Fruit fly (Drosophila melanogaster): ENCODE results near the gene CG14265.

The CG14265 gene

DNA sequence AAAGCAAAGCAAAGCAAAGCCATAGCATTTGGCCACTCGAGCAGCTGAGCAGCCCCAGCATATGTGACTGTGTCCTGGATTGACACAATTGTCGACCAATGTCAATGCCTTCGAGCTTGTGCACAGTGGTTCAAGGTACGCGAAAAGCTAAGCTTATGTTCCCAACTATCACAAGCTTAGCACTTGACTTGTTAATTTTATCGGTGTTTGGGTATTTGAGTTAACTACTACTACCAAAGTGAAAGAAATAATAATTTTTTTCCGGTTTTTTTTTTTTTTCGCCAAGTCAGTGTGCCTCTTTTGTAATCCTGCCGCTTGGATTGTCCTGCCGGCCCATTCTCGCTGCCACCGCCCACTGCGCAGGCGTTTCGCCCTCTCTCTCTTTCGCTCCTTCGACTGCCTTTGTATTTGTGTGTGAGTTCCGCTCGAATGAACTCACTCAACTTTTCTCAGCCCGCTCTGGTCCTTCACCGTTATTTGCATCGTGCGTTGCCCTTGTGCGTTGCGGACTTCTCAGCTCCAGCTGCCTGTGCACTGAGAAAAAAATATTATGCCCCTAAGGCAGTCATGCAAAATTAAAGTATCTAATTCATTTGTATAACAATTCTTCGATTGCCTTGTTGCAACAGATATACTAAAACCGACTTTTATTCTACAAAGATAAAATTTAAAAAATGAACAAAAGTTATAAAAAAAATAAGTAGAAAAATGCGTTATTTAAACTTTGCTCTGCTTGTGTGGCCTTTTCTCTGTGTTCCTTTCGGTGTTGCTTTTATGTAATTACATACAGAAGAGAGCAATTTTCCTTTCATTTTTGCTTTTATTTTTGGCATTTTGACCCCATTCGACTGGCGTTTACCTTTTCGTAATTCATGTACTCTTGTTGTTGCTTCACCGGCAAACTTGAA, 30.3 kb downstream of the CG14265 start (continued):
- TF ChIP-seq corto (GFP tag; optimal IDR thresholded peaks at IDR 0.05): no peak
- TF ChIP-seq CG42726 (GFP tag; IDR thresholded peaks at IDR 0.05; ENCODE audit: partially characterized antibody): no peak
- no peak for TF ChIP-seq trem (tag; optimal IDR thresholded peaks at IDR 0.05)
- no peak for TF ChIP-seq Usf (GFP tag; optimal IDR thresholded peaks at IDR 0.05)
- peak; percentile 51 for TF ChIP-seq MTF-1 (GFP tag; optimal IDR thresholded peaks at IDR 0.05; ENCODE audit: borderline replicate concordance)
- TF ChIP-seq vfl (GFP tag; optimal IDR thresholded peaks at IDR 0.05): peak; percentile 16
- peak; percentile 38 for TF ChIP-seq CG17568 (GFP tag; optimal IDR thresholded peaks at IDR 0.05)
- TF ChIP-seq pan (optimal IDR thresholded peaks at IDR 0.05): no peak
- peak in 1 of 2 experiments; percentile 83 for TF ChIP-seq pan (GFP tag; optimal IDR thresholded peaks at IDR 0.05 in 1 of 2, IDR thresholded peaks at IDR 0.05 in 1 of 2)
- TF ChIP-seq Drgx (GFP tag; IDR thresholded peaks at IDR 0.05): peak; percentile 53
- no peak for TF ChIP-seq CG17186 (GFP tag; optimal IDR thresholded peaks at IDR 0.05)
- no peak for TF ChIP-seq Vsx1 (GFP tag; optimal IDR thresholded peaks at IDR 0.05)
- peak in 1 of 2 experiments; percentile 56 for TF ChIP-seq eve (GFP tag; optimal IDR thresholded peaks at IDR 0.05)
- peak; percentile 71 for TF ChIP-seq Dbx (GFP tag; IDR thresholded peaks at IDR 0.05)
- TF ChIP-seq chinmo (GFP tag; IDR thresholded peaks at IDR 0.05; ENCODE audit: partially characterized antibody): 0 out of 4 replicates have a peak, but pooled peaks have one; percentile 27
- peak; percentile 24 for TF ChIP-seq jing (GFP tag; optimal IDR thresholded peaks at IDR 0.05)
- TF ChIP-seq CG33213 (GFP tag; optimal IDR thresholded peaks at IDR 0.05): peak; percentile 28
- TF ChIP-seq CG12236 (GFP tag; optimal IDR thresholded peaks at IDR 0.05): no peak
- TF ChIP-seq gcm (GFP tag; optimal IDR thresholded peaks at IDR 0.05): no peak
- peak; percentile 36; the same call in 1 of the 2 replicates for TF ChIP-seq wor (GFP tag; IDR thresholded peaks at IDR 0.05)
- peak; percentile 72 for TF ChIP-seq CG15269 (tag; optimal IDR thresholded peaks at IDR 0.05)
- TF ChIP-seq hb (GFP tag; IDR thresholded peaks at IDR 0.05; ENCODE audit: partially characterized antibody): no peak
- TF ChIP-seq Dip3 (GFP tag; optimal IDR thresholded peaks at IDR 0.05): peak; percentile 55
- no peak for TF ChIP-seq exex (tag; optimal IDR thresholded peaks at IDR 0.05)
- TF ChIP-seq bowl (GFP tag; IDR thresholded peaks at IDR 0.05): peak; percentile 41; the same call in 1 of the 2 replicates
- peak; percentile 43 for TF ChIP-seq grau (tag; optimal IDR thresholded peaks at IDR 0.05)
- TF ChIP-seq ssp (GFP tag; IDR thresholded peaks at IDR 0.05): no peak; the same call in none of the 2 replicates
- peak; percentile 61 for TF ChIP-seq ERR (GFP tag; optimal IDR thresholded peaks at IDR 0.05)
- peak; percentile 32 for TF ChIP-seq schlank (tag; optimal IDR thresholded peaks at IDR 0.05)
- TF ChIP-seq Hr78 (GFP tag; optimal IDR thresholded peaks at IDR 0.05): no peak
- peak; percentile 55 for TF ChIP-seq CG30403 (GFP tag; optimal IDR thresholded peaks at IDR 0.05)
- TF ChIP-seq zf30C (GFP tag; optimal IDR thresholded peaks at IDR 0.05): peak; percentile 11
- no peak for TF ChIP-seq p53 (GFP tag; optimal IDR thresholded peaks at IDR 0.05)
- TF ChIP-seq Gsc (GFP tag; IDR thresholded peaks at IDR 0.05): no peak
- peak; percentile 20; the same call in 1 of the 2 replicates for TF ChIP-seq CG31224 (GFP tag; IDR thresholded peaks at IDR 0.05)
- TF ChIP-seq ab (GFP tag; optimal IDR thresholded peaks at IDR 0.05): no peak
- TF ChIP-seq CG8281 (tag; optimal IDR thresholded peaks at IDR 0.05): peak; percentile 14
- peak; percentile 78 for TF ChIP-seq CG11695 (GFP tag; IDR thresholded peaks at IDR 0.05)
- peak; percentile 48; the same call in 1 of the 3 replicates for TF ChIP-seq CG14050 (GFP tag; IDR thresholded peaks at IDR 0.05)
- TF ChIP-seq CG14965 (GFP tag; optimal IDR thresholded peaks at IDR 0.05; ENCODE audit: borderline replicate concordance): peak; percentile 25
- no peak; the same call in 2 of the 3 replicates for TF ChIP-seq jigr1 (GFP tag; IDR thresholded peaks at IDR 0.05)
- peak; percentile 25; the same call in 1 of the 2 replicates for TF ChIP-seq danr (GFP tag; IDR thresholded peaks at IDR 0.05)
- peak; percentile 46 for TF ChIP-seq ATbp (GFP tag; optimal IDR thresholded peaks at IDR 0.05)
- no peak for TF ChIP-seq bigmax (GFP tag; optimal IDR thresholded peaks at IDR 0.05)
- peak; percentile 65 for TF ChIP-seq CG3281 (GFP tag; optimal IDR thresholded peaks at IDR 0.05)
- peak; percentile 43 for TF ChIP-seq CG9727 (GFP tag; optimal IDR thresholded peaks at IDR 0.05)
- TF ChIP-seq Mes4 (GFP tag; optimal IDR thresholded peaks at IDR 0.05): peak; percentile 39
- TF ChIP-seq CG2199 (GFP tag; IDR thresholded peaks at IDR 0.05): no peak
